Fruit fly (Drosophila melanogaster) whole organism, wandering third instar larva: Measurements from ENCODE around the gene AP-2alpha.

Experiments used
- Hnf4 ChIP-seq: fragments of 200-800 bp; sonication (Bioruptor generic); optimal IDR thresholded peaks from 2 replicates; lab custom pipeline; 2016; ENCODE audit warnings: missing biosample characterization, mild to moderate bottlenecking, missing genetic modification characterization
- rgr ChIP-seq: fragments of 200-800 bp; sonication (Bioruptor generic); optimal IDR thresholded peaks from 3 replicates; lab custom pipeline; 2016; ENCODE audit warnings: missing biosample characterization, mild to moderate bottlenecking, missing genetic modification characterization

DNA sequence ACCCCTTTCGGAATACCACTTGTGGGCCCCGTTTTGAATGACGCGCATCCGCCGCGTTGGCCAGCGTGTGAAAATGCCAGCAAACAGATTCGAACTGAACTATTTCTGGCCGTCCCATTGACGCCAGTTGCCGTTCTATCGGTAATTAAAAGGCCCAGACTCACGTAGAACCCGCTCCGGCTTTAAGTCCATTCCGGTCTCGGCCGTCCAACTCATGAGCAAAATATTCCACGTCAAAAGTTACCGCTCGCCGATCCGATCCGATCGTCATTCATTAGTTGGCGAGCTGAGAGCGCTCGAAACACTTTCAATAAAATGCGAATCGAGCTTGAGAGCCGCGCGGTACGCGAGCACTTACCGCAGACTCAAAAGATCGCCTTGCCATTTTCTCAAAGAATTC is 19.9 kb upstream of the AP-2alpha start:
- TF ChIP-seq rgr (GFP tag; lab: Kevin White, UChicago) (no peak), Hnf4 (GFP tag; lab: Kevin White, UChicago) (no peak)
